Worm (Caenorhabditis elegans) whole organism, L1 larva: ENCODE measurements around the gene lpl-1.

Experiments
- C16A3.4 ChIP-seq: fragments of 150-350 bp; optimal IDR thresholded peaks from 2 replicates; lab custom pipeline; 2014; ENCODE audit warnings: missing biosample characterization, missing genetic modification characterization
- C34B4.2 ChIP-seq: sonication (generic microtip); optimal IDR thresholded peaks from 2 replicates; lab custom pipeline; 2017; ENCODE audit warnings: mild to moderate bottlenecking, missing genetic modification characterization, missing compliant biosample characterization
- aly-2 ChIP-seq: fragments of 150-350 bp; optimal IDR thresholded peaks from 2 replicates; lab custom pipeline; 2014; ENCODE audit warnings: missing biosample characterization, missing genetic modification characterization
- ama-1 ChIP-seq: fragments of 150-350 bp; optimal IDR thresholded peaks from 2 replicates; lab custom pipeline; 2014
- blmp-1 ChIP-seq: fragments of 150-350 bp; optimal IDR thresholded peaks from 2 replicates; lab custom pipeline; 2014; ENCODE audit warnings: missing biosample characterization, missing genetic modification characterization
- ceh-63 ChIP-seq: fragments of 200-800 bp; sonication (Bioruptor generic); optimal IDR thresholded peaks from 2 replicates; lab custom pipeline; 2018; ENCODE audit warnings: mild to moderate bottlenecking, missing genetic modification characterization, missing compliant biosample characterization
- ceh-82 ChIP-seq, 3 experiments: fragments of 150-350 bp in 1 of 3; sonication (generic microtip) in 2 of 3; optimal IDR thresholded peaks; 2 replicates each; lab custom pipeline; 2014 to 2017; ENCODE audit warnings: missing biosample characterization in 3 of 3, missing genetic modification characterization in 3 of 3
- ceh-88 ChIP-seq: fragments of 200-800 bp; sonication (Bioruptor generic); IDR thresholded peaks from 2 replicates; pipeline ENCODE4 v1.3.6; 2022; ENCODE audit warnings: missing genetic modification characterization, missing compliant biosample characterization
- ces-1 ChIP-seq: fragments of 150-350 bp; optimal IDR thresholded peaks from 2 replicates; lab custom pipeline; 2014; ENCODE audit warnings: missing biosample characterization, missing genetic modification reagents, missing genetic modification characterization
- efl-3 ChIP-seq: fragments of 200-800 bp; sonication (Bioruptor generic); optimal IDR thresholded peaks from 2 replicates; lab custom pipeline; 2018; ENCODE audit warnings: mild to moderate bottlenecking, missing genetic modification characterization, missing compliant biosample characterization
- egl-13 ChIP-seq: sonication (generic microtip); optimal IDR thresholded peaks from 2 replicates; lab custom pipeline; 2016; ENCODE audit warnings: missing genotype, missing genetic modification reagents, missing genetic modification characterization, missing compliant biosample characterization
- egl-27 ChIP-seq, 2 experiments: fragments of 150-350 bp in 1 of 2; sonication (generic microtip); optimal IDR thresholded peaks; 3 replicates each; lab custom pipeline; 2017 to 2018; ENCODE audit warnings: missing biosample characterization in 2 of 2, missing genetic modification characterization in 2 of 2, missing genetic modification reagents in 2 of 2
- ets-5 ChIP-seq: fragments of 200-800 bp; sonication (Bioruptor generic); IDR thresholded peaks from 2 replicates; pipeline ENCODE4 v1.3.6; 2022; ENCODE audit warnings: missing genetic modification characterization, missing compliant biosample characterization
- fkh-10 ChIP-seq: sonication (generic microtip); optimal IDR thresholded peaks from 2 replicates; lab custom pipeline; 2017; ENCODE audit warnings: missing biosample characterization, missing genetic modification reagents, missing genetic modification characterization
- fkh-4 ChIP-seq: sonication (generic microtip); optimal IDR thresholded peaks from 2 replicates; lab custom pipeline; 2016; ENCODE audit warnings: missing compliant biosample characterization, missing genetic modification characterization, borderline replicate concordance
- fos-1 ChIP-seq: fragments of 150-350 bp; optimal IDR thresholded peaks from 2 replicates; lab custom pipeline; 2014; ENCODE audit warnings: missing biosample characterization, missing genetic modification characterization
- grh-1 ChIP-seq: fragments of 200-800 bp; sonication (Bioruptor generic); IDR thresholded peaks from 2 replicates; pipeline ENCODE4 v1.3.6; 2022; ENCODE audit warnings: missing genetic modification reagents, missing genetic modification characterization, missing compliant biosample characterization
- hlh-4 ChIP-seq: sonication (generic microtip); optimal IDR thresholded peaks from 2 replicates; lab custom pipeline; 2016; ENCODE audit warnings: mild to moderate bottlenecking, missing genetic modification characterization, missing compliant biosample characterization
- isw-1 ChIP-seq: fragments of 200-800 bp; sonication (Bioruptor generic); IDR thresholded peaks from 2 replicates; pipeline ENCODE4 v1.3.6; 2022; ENCODE audit warnings: missing genetic modification characterization, missing compliant biosample characterization
- jun-1 ChIP-seq: fragments of 150-350 bp; optimal IDR thresholded peaks from 2 replicates; lab custom pipeline; 2014; ENCODE audit warnings: missing biosample characterization, missing genetic modification reagents, missing genetic modification characterization
- lin-15B ChIP-seq: fragments of 150-350 bp; sonication (generic microtip); optimal IDR thresholded peaks from 3 replicates; lab custom pipeline; 2014; ENCODE audit warnings: missing biosample characterization, missing genetic modification characterization
- lin-35 ChIP-seq, 2 experiments: fragments of 150-350 bp; optimal IDR thresholded peaks; 2 replicates each; lab custom pipeline; 2014; ENCODE audit warnings: missing biosample characterization in 2 of 2, missing genetic modification characterization in 2 of 2, missing genetic modification reagents in 2 of 2
- lin-39 ChIP-seq: fragments of 150-350 bp; optimal IDR thresholded peaks from 2 replicates; lab custom pipeline; 2014; ENCODE audit warnings: missing biosample characterization, missing genetic modification reagents, missing genetic modification characterization
- mep-1 ChIP-seq: fragments of 150-350 bp; optimal IDR thresholded peaks from 2 replicates; lab custom pipeline; 2014; ENCODE audit warnings: missing biosample characterization, missing genetic modification characterization
- nhr-19 ChIP-seq: fragments of 200-800 bp; sonication (Bioruptor generic); conservative IDR thresholded peaks from 2 replicates; pipeline ENCODE4 v1.3.6; 2022; ENCODE audit warnings: missing genetic modification characterization, missing compliant biosample characterization
- nhr-237 ChIP-seq: fragments of 150-350 bp; optimal IDR thresholded peaks from 2 replicates; lab custom pipeline; 2014; ENCODE audit warnings: missing biosample characterization, missing genetic modification characterization
- nhr-71 ChIP-seq: sonication (generic microtip); optimal IDR thresholded peaks from 2 replicates; lab custom pipeline; 2016; ENCODE audit warnings: mild to moderate bottlenecking, missing genetic modification characterization, moderate library complexity, missing compliant biosample characterization
- nhr-85 ChIP-seq: sonication (generic microtip); peaks from one replicate; lab custom pipeline; 2016; ENCODE audit warnings: missing genetic modification characterization, inconsistent platforms, missing compliant biosample characterization
- pag-3 ChIP-seq: sonication (generic microtip); optimal IDR thresholded peaks from 2 replicates; lab custom pipeline; 2017; ENCODE audit warnings: missing genetic modification characterization, mild to moderate bottlenecking, missing compliant biosample characterization, antibody characterized with exemption, borderline replicate concordance; ENCODE audit not compliant: insufficient read depth
- skn-1 ChIP-seq: fragments of 150-350 bp; optimal IDR thresholded peaks from 2 replicates; lab custom pipeline; 2014; ENCODE audit warnings: missing biosample characterization, missing genetic modification characterization
- snu-23 ChIP-seq: sonication (generic microtip); optimal IDR thresholded peaks from 2 replicates; lab custom pipeline; 2016; ENCODE audit warnings: missing genetic modification characterization, missing compliant biosample characterization
- sptf-1 ChIP-seq: fragments of 150-350 bp; optimal IDR thresholded peaks from 2 replicates; lab custom pipeline; 2014; ENCODE audit warnings: missing biosample characterization, missing genetic modification characterization
- swsn-7 ChIP-seq: sonication (generic microtip); optimal IDR thresholded peaks from 2 replicates; lab custom pipeline; 2016; ENCODE audit warnings: missing genetic modification characterization, missing compliant biosample characterization
- tbx-2 ChIP-seq: sonication (generic microtip); optimal IDR thresholded peaks from 2 replicates; lab custom pipeline; 2016; ENCODE audit warnings: missing genetic modification characterization, missing compliant biosample characterization
- unc-130 ChIP-seq: fragments of 150-350 bp; optimal IDR thresholded peaks from 2 replicates; lab custom pipeline; 2017; ENCODE audit warnings: missing biosample characterization, missing genetic modification characterization, inconsistent platforms
- unc-86 ChIP-seq: sonication (generic microtip); optimal IDR thresholded peaks from 2 replicates; lab custom pipeline; 2016; ENCODE audit warnings: missing genetic modification characterization, missing compliant biosample characterization
- xbp-1 ChIP-seq: sonication (generic microtip); optimal IDR thresholded peaks from 2 replicates; lab custom pipeline; 2016; ENCODE audit warnings: missing genetic modification characterization, missing compliant biosample characterization
- zip-4 ChIP-seq: fragments of 200-800 bp; sonication (Bioruptor generic); optimal IDR thresholded peaks from 2 replicates; lab custom pipeline; 2018; ENCODE audit warnings: mild to moderate bottlenecking, missing genetic modification characterization, moderate library complexity, missing compliant biosample characterization
- ztf-11 ChIP-seq, 2 experiments: sonication (generic microtip); optimal IDR thresholded peaks; 2 replicates each; lab custom pipeline; 2016 to 2017; ENCODE audit warnings: missing genetic modification characterization in 2 of 2, missing biosample characterization in 1 of 2, missing compliant biosample characterization in 1 of 2
- ztf-4 ChIP-seq: fragments of 150-350 bp; optimal IDR thresholded peaks from 2 replicates; lab custom pipeline; 2014; ENCODE audit warnings: missing biosample characterization, missing genetic modification characterization

Gene lpl-1

ce11 chrIV:9093932-9094331 lies at the start of gene lpl-1:
TSS of gene lpl-1 (minus strand) at chrIV:9094032.
- TF ChIP-seq skn-1 (tag; lab: Kevin White, UChicago) (no peak), lin-15B (no peak), ceh-63 (GFP tag; lab: Kevin White, UChicago) (no peak), ceh-82 (tag; optimal IDR thresholded peaks at IDR 0.05; lab: Kevin White, UChicago) (no peak), nhr-71 (tag; lab: Kevin White, UChicago) (no peak), lin-39 (no peak), fos-1 (tag; lab: Kevin White, UChicago) (no peak), egl-27 (tag; optimal IDR thresholded peaks at IDR 0.05; lab: Kevin White, UChicago) (no peak), ztf-11 (tag; optimal IDR thresholded peaks at IDR 0.05; lab: Kevin White, UChicago) (no peak), snu-23 (GFP tag; lab: Kevin White, UChicago) (no peak), egl-13 (tag; lab: Kevin White, UChicago) (no peak), nhr-237 (tag; lab: Kevin White, UChicago) (no peak), unc-130 (tag; lab: Kevin White, UChicago) (no peak), ets-5 (GFP tag; lab: Robert Waterston, UW) (no peak), pag-3 (no peak), isw-1 (no peak), nhr-85 (tag; lab: Kevin White, UChicago) (no peak), C16A3.4 (no peak), ces-1 (GFP tag; lab: Kevin White, UChicago) (no peak)

- TF ChIP-seq ceh-82 (tag; optimal IDR thresholded peaks at IDR 0.05; lab: Kevin White, UChicago) (no peak), sptf-1 (tag; lab: Kevin White, UChicago) (no peak), fkh-10 (no peak), isw-1 (no peak), unc-86 (tag; lab: Kevin White, UChicago) (no peak), ces-1 (GFP tag; lab: Kevin White, UChicago) (no peak), xbp-1 (no peak), blmp-1 (no peak), hlh-4 (tag; lab: Kevin White, UChicago) (no peak), nhr-237 (tag; lab: Kevin White, UChicago) (no peak), efl-3 (GFP tag; lab: Kevin White, UChicago) (no peak), nhr-85 (tag; lab: Kevin White, UChicago) (no peak), ceh-88 (GFP tag; lab: Robert Waterston, UW) (no peak), tbx-2 (no peak), egl-27 (tag; optimal IDR thresholded peaks at IDR 0.05; lab: Kevin White, UChicago) (no peak), zip-4 (GFP tag; lab: Kevin White, UChicago) (no peak), jun-1 (tag; lab: Kevin White, UChicago) (no peak), unc-130 (tag; lab: Kevin White, UChicago) (no peak)
These were observed 46.5 kb upstream of the lpl-1 start for ce11 chrIV:9140172-9140805.

- TF ChIP-seq hlh-4 (tag; lab: Kevin White, UChicago) = no peak
- TF ChIP-seq ztf-4 (tag; lab: Kevin White, UChicago) = no peak
- no peak for TF ChIP-seq snu-23 (GFP tag; lab: Kevin White, UChicago)
- TF ChIP-seq efl-3 (GFP tag; lab: Kevin White, UChicago) = no peak
- no peak for TF ChIP-seq skn-1 (tag; lab: Kevin White, UChicago)
- TF ChIP-seq lin-35 (GFP tag; optimal IDR thresholded peaks at IDR 0.05; lab: Kevin White, UChicago) = no peak
- TF ChIP-seq sptf-1 (tag; lab: Kevin White, UChicago) = no peak
- TF ChIP-seq mep-1 (tag; lab: Kevin White, UChicago) = no peak
- no peak for TF ChIP-seq ama-1 (lab: Kevin White, UChicago)
- TF ChIP-seq nhr-19 (GFP tag; lab: Robert Waterston, UW) = no peak
- no peak for TF ChIP-seq fkh-10
- no peak for TF ChIP-seq swsn-7
- TF ChIP-seq fkh-4 (tag; lab: Kevin White, UChicago) = no peak
- TF ChIP-seq grh-1 (GFP tag; lab: Robert Waterston, UW) = no peak
- TF ChIP-seq nhr-71 (tag; lab: Kevin White, UChicago) = no peak
- no peak for TF ChIP-seq C34B4.2 (tag; lab: Kevin White, UChicago)
- no peak for TF ChIP-seq aly-2 (tag; lab: Kevin White, UChicago)
- no peak for TF ChIP-seq xbp-1
These were observed 41.5 kb upstream of the lpl-1 start, which contains the start of gene delm-1 for ce11 chrIV:9135377-9135776. TSS of gene delm-1 (minus strand) at chrIV:9135477.
